Worm (Caenorhabditis elegans): Measurements from ENCODE around the gene K02D10.4.

Gene K02D10.4

DNA sequence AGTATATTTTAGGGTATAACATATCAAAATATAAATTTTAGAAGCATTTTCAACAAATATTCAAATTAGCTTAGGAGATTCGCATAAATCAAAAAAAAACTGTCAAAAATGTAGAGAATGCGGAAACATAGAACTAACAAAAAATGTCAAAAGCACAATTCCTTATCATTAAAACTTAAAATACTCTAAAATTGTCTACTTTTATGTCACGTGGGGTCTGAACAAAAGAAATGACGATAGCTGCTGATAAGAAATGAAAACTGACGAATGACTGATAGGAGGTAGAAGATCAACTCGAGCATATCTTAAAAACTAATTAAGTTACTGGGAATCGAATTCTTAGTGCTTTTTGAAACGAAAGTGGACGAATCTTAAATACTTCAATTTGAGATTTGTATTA, 46.1 kb downstream of the K02D10.4 start (continued):
- TF ChIP-seq ztf-7 (tag; optimal IDR thresholded peaks at IDR 0.05) (no peak), ceh-32 (tag; optimal IDR thresholded peaks at IDR 0.05; ENCODE audit: poor library complexity) (no peak), egl-27 (tag; optimal IDR thresholded peaks at IDR 0.05) (no peak), dve-1 (tag; optimal IDR thresholded peaks at IDR 0.05; ENCODE audit: insufficient read depth) (peak; percentile 94), fos-1 (tag; optimal IDR thresholded peaks at IDR 0.05) (no peak), spr-3 (GFP tag; optimal IDR thresholded peaks at IDR 0.05) (no peak), mep-1 (tag; optimal IDR thresholded peaks at IDR 0.05) (no peak), vab-7 (GFP tag; IDR thresholded peaks at IDR 0.05) (no peak), aha-1 (tag) (peak; percentile 8), lin-39 (tag; optimal IDR thresholded peaks at IDR 0.05) (no peak), tag-97 (GFP tag; IDR thresholded peaks at IDR 0.05) (no peak), daf-19 (GFP tag; conservative IDR thresholded peaks at IDR 0.05) (no peak), rbr-2 (tag; optimal IDR thresholded peaks at IDR 0.05) (no peak), Y105C5A.15 (GFP tag; IDR thresholded peaks at IDR 0.05) (no peak), nhr-42 (GFP tag; IDR thresholded peaks at IDR 0.05) (no peak), nhr-28 (tag; optimal IDR thresholded peaks at IDR 0.05) (peak; percentile 44), aly-2 (tag; optimal IDR thresholded peaks at IDR 0.05) (no peak), snpc-4 (tag; optimal IDR thresholded peaks at IDR 0.05) (no peak), nhr-25 (tag; optimal IDR thresholded peaks at IDR 0.05; ENCODE audit: borderline replicate concordance, insufficient read depth) (no peak), lin-15B (tag; optimal IDR thresholded peaks at IDR 0.05) (no peak), ceh-20 (GFP tag; IDR thresholded peaks at IDR 0.05) (0 out of 2 replicates have a peak, but pooled peaks have one; percentile 11), pqm-1 (tag; optimal IDR thresholded peaks at IDR 0.05) (peak; percentile 88), pha-4 (GFP tag; IDR thresholded peaks at IDR 0.05) (no peak), pha-4 (tag; optimal IDR thresholded peaks at IDR 0.05) (no peak), dmd-9 (GFP tag; IDR thresholded peaks at IDR 0.05) (no peak), F10B5.3 (tag; optimal IDR thresholded peaks at IDR 0.05) (no peak), Y48G9A.11 (GFP tag; IDR thresholded peaks at IDR 0.05) (no peak), nhr-102 (tag; optimal IDR thresholded peaks at IDR 0.05) (peak; percentile 56), skn-1 (tag; optimal IDR thresholded peaks at IDR 0.05) (no peak), dmd-6 (GFP tag; IDR thresholded peaks at IDR 0.05) (peak; percentile 91), jun-1 (tag; optimal IDR thresholded peaks at IDR 0.05) (no peak), nhr-6 (tag; optimal IDR thresholded peaks at IDR 0.05) (no peak), mdl-1 (tag; optimal IDR thresholded peaks at IDR 0.05) (peak in 1 of 2 experiments; percentile 75), ztf-11 (tag; optimal IDR thresholded peaks at IDR 0.05) (no peak), unc-62 (GFP tag; optimal IDR thresholded peaks at IDR 0.05 in 1 of 2) (no peak), unc-62 (tag; optimal IDR thresholded peaks at IDR 0.05) (no peak), R02D3.7 (tag; optimal IDR thresholded peaks at IDR 0.05) (no peak), zip-2 (tag; optimal IDR thresholded peaks at IDR 0.05) (no peak), ceh-82 (tag; optimal IDR thresholded peaks at IDR 0.05) (no peak), madf-9 (GFP tag; conservative IDR thresholded peaks at IDR 0.05) (no peak), mes-2 (tag; optimal IDR thresholded peaks at IDR 0.05; ENCODE audit: poor library complexity, severe bottlenecking) (peak; percentile 3), lin-1 (GFP tag; IDR thresholded peaks at IDR 0.05) (peak; percentile 66), saeg-2 (GFP tag; IDR thresholded peaks at IDR 0.05) (no peak), php-3 (GFP tag; IDR thresholded peaks at IDR 0.05) (peak; percentile 72), ZK337.2 (GFP tag; IDR thresholded peaks at IDR 0.05) (no peak), unc-39 (tag; optimal IDR thresholded peaks at IDR 0.05) (no peak), spr-1 (tag; optimal IDR thresholded peaks at IDR 0.05) (no peak), lir-3 (tag; optimal IDR thresholded peaks at IDR 0.05) (no peak), ceh-62 (tag; optimal IDR thresholded peaks at IDR 0.05) (no peak), madf-5 (GFP tag; IDR thresholded peaks at IDR 0.05) (no peak), T20F7.1 (GFP tag; optimal IDR thresholded peaks at IDR 0.05) (peak; percentile 1), daf-8 (GFP tag; IDR thresholded peaks at IDR 0.05) (no peak), ceh-44 (GFP tag; IDR thresholded peaks at IDR 0.05) (no peak), F49E8.2 (tag; optimal IDR thresholded peaks at IDR 0.05; ENCODE audit: borderline replicate concordance) (no peak)

Data from whole organism, L4 larva.